Fruit fly (Drosophila melanogaster) whole organism, embryonic: ENCODE results near the gene Rcd2.

Source experiments
- Atf-2 ChIP-seq: fragments of 200-800 bp; sonication (Bioruptor generic); optimal IDR thresholded peaks from 2 replicates; lab custom pipeline; 2016; ENCODE audit warnings: missing biosample characterization, missing genetic modification characterization
- B-H1 ChIP-seq: fragments of 200-800 bp; sonication (Bioruptor generic); IDR thresholded peaks from 3 replicates; pipeline ENCODE4 v1.3.6; 2022; ENCODE audit warnings: missing biosample characterization, missing genetic modification characterization
- CG10431 ChIP-seq: fragments of 200-800 bp; sonication (Bioruptor generic); optimal IDR thresholded peaks from 3 replicates; lab custom pipeline; 2018; ENCODE audit warnings: missing biosample characterization, mild to moderate bottlenecking, missing genetic modification characterization
- CG11456 ChIP-seq: fragments of 200-800 bp; sonication (Bioruptor generic); IDR thresholded peaks from 3 replicates; pipeline ENCODE4 v1.3.6; 2022; ENCODE audit warnings: missing biosample characterization, missing genetic modification characterization
- CG11504 ChIP-seq: fragments of 200-800 bp; sonication (Bioruptor generic); optimal IDR thresholded peaks from 3 replicates; lab custom pipeline; 2019; ENCODE audit warnings: missing biosample characterization, mild to moderate bottlenecking, missing genetic modification characterization, moderate library complexity
- CG11723 ChIP-seq: fragments of 200-800 bp; sonication (Bioruptor generic); optimal IDR thresholded peaks from 2 replicates; lab custom pipeline; 2017; ENCODE audit warnings: missing biosample characterization, mild to moderate bottlenecking, missing genetic modification characterization
- CG1233 ChIP-seq: fragments of 200-800 bp; sonication (Bioruptor generic); optimal IDR thresholded peaks from 4 replicates; lab custom pipeline; 2018; ENCODE audit warnings: missing biosample characterization, mild to moderate bottlenecking, missing genetic modification characterization
- CG14441 ChIP-seq: fragments of 200-800 bp; sonication (Bioruptor generic); IDR thresholded peaks from 2 replicates; pipeline ENCODE4 v1.3.6; 2022; ENCODE audit warnings: missing biosample characterization, missing genetic modification characterization
- CG1602 ChIP-seq: fragments of 200-800 bp; sonication (Bioruptor generic); optimal IDR thresholded peaks from 3 replicates; lab custom pipeline; 2016; ENCODE audit warnings: missing biosample characterization, missing genetic modification characterization
- CG17328 ChIP-seq: fragments of 200-800 bp; sonication (Bioruptor generic); IDR thresholded peaks from 2 replicates; pipeline ENCODE4 v1.3.6; 2022; ENCODE audit warnings: missing biosample characterization, missing genetic modification characterization
- CG2875 ChIP-seq: fragments of 200-800 bp; sonication (Bioruptor generic); optimal IDR thresholded peaks from 2 replicates; lab custom pipeline; 2017; ENCODE audit warnings: missing biosample characterization, mild to moderate bottlenecking, missing genetic modification characterization, missing genetic modification reagents
- CG30020 ChIP-seq: fragments of 200-800 bp; optimal IDR thresholded peaks from 2 replicates; lab custom pipeline; 2019; ENCODE audit warnings: missing biosample characterization, mild to moderate bottlenecking, missing genetic modification characterization, moderate library complexity
- CG6272 ChIP-seq: fragments of 200-800 bp; sonication (Bioruptor generic); IDR thresholded peaks from 2 replicates; pipeline ENCODE4 v1.3.6; 2022; ENCODE audit warnings: missing biosample characterization, missing genetic modification characterization
- CG7357 ChIP-seq: fragments of 200-800 bp; sonication (Bioruptor generic); IDR thresholded peaks from 3 replicates; pipeline ENCODE4 v1.3.6; 2022; ENCODE audit warnings: missing biosample characterization, missing genetic modification characterization
- CG8281 ChIP-seq: fragments of 200-800 bp; sonication (Bioruptor generic); optimal IDR thresholded peaks from 2 replicates; lab custom pipeline; 2018; ENCODE audit warnings: missing biosample characterization, mild to moderate bottlenecking, missing genetic modification characterization, moderate library complexity
- CG8359 ChIP-seq: fragments of 200-800 bp; sonication (Bioruptor generic); optimal IDR thresholded peaks from 2 replicates; lab custom pipeline; 2017; ENCODE audit warnings: missing biosample characterization, mild to moderate bottlenecking, missing genetic modification characterization, borderline replicate concordance
- CG8924 ChIP-seq: fragments of 200-800 bp; optimal IDR thresholded peaks from 3 replicates; lab custom pipeline; 2019; ENCODE audit warnings: missing biosample characterization, mild to moderate bottlenecking, missing genetic modification characterization, moderate library complexity
- Chrac-16 ChIP-seq: fragments of 200-800 bp; sonication (Bioruptor generic); optimal IDR thresholded peaks from 3 replicates; lab custom pipeline; 2016; ENCODE audit warnings: missing biosample characterization, missing genetic modification characterization
- CkIIα-i1 ChIP-seq: fragments of 200-800 bp; sonication (Bioruptor generic); IDR thresholded peaks from 2 replicates; pipeline ENCODE4 v1.3.6; 2022; ENCODE audit warnings: missing biosample characterization, missing genetic modification characterization
- Dfd ChIP-seq, 2 experiments: fragments of >200 bp; optimal IDR thresholded peaks; 2 replicates each; lab custom pipeline; 2017; ENCODE audit warnings: missing biosample characterization in 2 of 2, missing genetic modification characterization in 2 of 2
- Dip3 ChIP-seq: fragments of 200-800 bp; sonication (Bioruptor generic); optimal IDR thresholded peaks from 3 replicates; lab custom pipeline; 2016; ENCODE audit warnings: missing biosample characterization, missing genetic modification characterization
- H15 ChIP-seq: fragments of 200-800 bp; sonication (Bioruptor generic); IDR thresholded peaks from 3 replicates; pipeline ENCODE4 v1.3.6; 2022; ENCODE audit warnings: missing biosample characterization, missing genetic modification characterization
- HmgD ChIP-seq: fragments of 200-800 bp; sonication (Bioruptor generic); optimal IDR thresholded peaks from 3 replicates; lab custom pipeline; 2016; ENCODE audit warnings: missing biosample characterization, missing genetic modification characterization
- Hr3 ChIP-seq: fragments of 200-800 bp; sonication (Bioruptor generic); optimal IDR thresholded peaks from 3 replicates; lab custom pipeline; 2016; ENCODE audit warnings: missing biosample characterization, missing genetic modification characterization
- Hr51 ChIP-seq, 2 experiments: fragments of 200-800 bp; sonication (Bioruptor generic); optimal IDR thresholded peaks; 2 replicates in 1 of 2; 3 replicates in 1 of 2; lab custom pipeline; 2016 to 2018; ENCODE audit warnings: missing biosample characterization in 2 of 2, missing genetic modification characterization in 2 of 2, mild to moderate bottlenecking in 1 of 2, moderate library complexity in 1 of 2
- Lim3 ChIP-seq: fragments of 200-800 bp; sonication (Bioruptor generic); IDR thresholded peaks from 2 replicates; pipeline ENCODE4 v1.3.6; 2022; ENCODE audit warnings: missing biosample characterization, missing genetic modification characterization
- Med ChIP-seq: fragments of 200-800 bp; sonication (Bioruptor generic); peaks from one replicate; lab custom pipeline; 2016; ENCODE audit warnings: missing biosample characterization, missing genetic modification characterization, mild to moderate bottlenecking, inconsistent platforms, moderate library complexity
- NC2α ChIP-seq: fragments of 200-800 bp; sonication (Bioruptor generic); optimal IDR thresholded peaks from 2 replicates; lab custom pipeline; 2016; ENCODE audit warnings: missing biosample characterization, missing genetic modification characterization
- NFAT ChIP-seq: fragments of 200-800 bp; sonication (Bioruptor generic); IDR thresholded peaks from 2 replicates; pipeline ENCODE4 v1.3.6; 2022; ENCODE audit warnings: missing biosample characterization, missing genetic modification characterization
- Optix ChIP-seq: fragments of 200-800 bp; sonication (Bioruptor generic); IDR thresholded peaks from 3 replicates; pipeline ENCODE4 v1.3.6; 2022; ENCODE audit warnings: missing biosample characterization, missing genetic modification characterization
- Sox100B ChIP-seq: fragments of 200-800 bp; sonication (Bioruptor generic); optimal IDR thresholded peaks from 3 replicates; lab custom pipeline; 2018; ENCODE audit warnings: missing biosample characterization, mild to moderate bottlenecking, missing genetic modification characterization
- Sox102F ChIP-seq: fragments of 200-800 bp; sonication (Bioruptor generic); optimal IDR thresholded peaks from 2 replicates; lab custom pipeline; 2018; ENCODE audit warnings: missing biosample characterization, mild to moderate bottlenecking, missing genetic modification characterization, moderate library complexity
- Stat92E ChIP-seq, 3 experiments: fragments of >200 bp in 2 of 3; fragments of 200-800 bp in 1 of 3; sonication (Bioruptor generic) in 1 of 3; optimal IDR thresholded peaks; 2 replicates each; lab custom pipeline; 2017 to 2019; ENCODE audit warnings: missing biosample characterization in 3 of 3, missing genetic modification characterization in 3 of 3, mild to moderate bottlenecking in 1 of 3, moderate library complexity in 1 of 3
- Xrp1 ChIP-seq: fragments of 200-800 bp; sonication (Bioruptor generic); IDR thresholded peaks from 2 replicates; pipeline ENCODE4 v1.3.6; 2022; ENCODE audit warnings: missing biosample characterization, missing genetic modification characterization
- al ChIP-seq: fragments of 200-800 bp; sonication (Bioruptor generic); IDR thresholded peaks from 2 replicates; pipeline ENCODE4 v1.3.6; 2022; ENCODE audit warnings: missing biosample characterization, missing genetic modification characterization
- chif ChIP-seq, 2 experiments: fragments of 200-800 bp; sonication (Bioruptor generic); optimal IDR thresholded peaks; 3 replicates each; lab custom pipeline; 2016; ENCODE audit warnings: missing biosample characterization in 2 of 2, missing genetic modification characterization in 2 of 2
- da ChIP-seq: fragments of 200-800 bp; sonication (Bioruptor generic); optimal IDR thresholded peaks from 2 replicates; lab custom pipeline; 2016; ENCODE audit warnings: missing biosample characterization, missing genetic modification characterization
- danr ChIP-seq: fragments of 200-800 bp; sonication (Bioruptor generic); IDR thresholded peaks from 2 replicates; pipeline ENCODE4 v1.3.6; 2022; ENCODE audit warnings: missing biosample characterization, missing genetic modification characterization
- esg ChIP-seq: fragments of 200-800 bp; sonication (Bioruptor generic); conservative IDR thresholded peaks from 2 replicates; pipeline ENCODE4 v1.3.6; 2022; ENCODE audit warnings: missing biosample characterization, missing genetic modification characterization
- eyg ChIP-seq: fragments of 200-800 bp; sonication (Bioruptor generic); optimal IDR thresholded peaks from 3 replicates; lab custom pipeline; 2016; ENCODE audit warnings: missing biosample characterization, missing genetic modification characterization
- fru ChIP-seq: fragments of >200 bp; optimal IDR thresholded peaks from 2 replicates; lab custom pipeline; 2017
- grn ChIP-seq: fragments of 200-800 bp; sonication (Bioruptor generic); optimal IDR thresholded peaks from 3 replicates; lab custom pipeline; 2017; ENCODE audit warnings: missing biosample characterization, missing genetic modification characterization
- kah ChIP-seq: fragments of 200-800 bp; sonication (Bioruptor generic); optimal IDR thresholded peaks from 2 replicates; lab custom pipeline; 2018; ENCODE audit warnings: missing biosample characterization, mild to moderate bottlenecking, missing genetic modification characterization
- phol ChIP-seq: fragments of 200-800 bp; sonication (Bioruptor generic); optimal IDR thresholded peaks from 3 replicates; lab custom pipeline; 2018; ENCODE audit warnings: missing biosample characterization, mild to moderate bottlenecking, missing genetic modification characterization, moderate library complexity
- shn ChIP-seq: fragments of 200-800 bp; sonication (Bioruptor generic); optimal IDR thresholded peaks from 3 replicates; lab custom pipeline; 2016; ENCODE audit warnings: missing biosample characterization, missing genetic modification characterization
- slou ChIP-seq: fragments of 200-800 bp; sonication (Bioruptor generic); optimal IDR thresholded peaks from 3 replicates; lab custom pipeline; 2016; ENCODE audit warnings: missing biosample characterization, missing genetic modification characterization
- ttk ChIP-seq: fragments of 200-800 bp; sonication (Bioruptor generic); IDR thresholded peaks from 2 replicates; pipeline ENCODE4 v2.1.2; 2022; ENCODE audit warnings: missing biosample characterization, missing genetic modification characterization
- tx ChIP-seq: fragments of 200-800 bp; sonication (Bioruptor generic); optimal IDR thresholded peaks from 2 replicates; lab custom pipeline; 2016; ENCODE audit warnings: missing biosample characterization, missing genetic modification characterization
- vfl ChIP-seq: fragments of 200-800 bp; sonication (Bioruptor generic); optimal IDR thresholded peaks from 2 replicates; lab custom pipeline; 2016; ENCODE audit warnings: missing biosample characterization, missing genetic modification characterization

The Rcd2 gene

DNA sequence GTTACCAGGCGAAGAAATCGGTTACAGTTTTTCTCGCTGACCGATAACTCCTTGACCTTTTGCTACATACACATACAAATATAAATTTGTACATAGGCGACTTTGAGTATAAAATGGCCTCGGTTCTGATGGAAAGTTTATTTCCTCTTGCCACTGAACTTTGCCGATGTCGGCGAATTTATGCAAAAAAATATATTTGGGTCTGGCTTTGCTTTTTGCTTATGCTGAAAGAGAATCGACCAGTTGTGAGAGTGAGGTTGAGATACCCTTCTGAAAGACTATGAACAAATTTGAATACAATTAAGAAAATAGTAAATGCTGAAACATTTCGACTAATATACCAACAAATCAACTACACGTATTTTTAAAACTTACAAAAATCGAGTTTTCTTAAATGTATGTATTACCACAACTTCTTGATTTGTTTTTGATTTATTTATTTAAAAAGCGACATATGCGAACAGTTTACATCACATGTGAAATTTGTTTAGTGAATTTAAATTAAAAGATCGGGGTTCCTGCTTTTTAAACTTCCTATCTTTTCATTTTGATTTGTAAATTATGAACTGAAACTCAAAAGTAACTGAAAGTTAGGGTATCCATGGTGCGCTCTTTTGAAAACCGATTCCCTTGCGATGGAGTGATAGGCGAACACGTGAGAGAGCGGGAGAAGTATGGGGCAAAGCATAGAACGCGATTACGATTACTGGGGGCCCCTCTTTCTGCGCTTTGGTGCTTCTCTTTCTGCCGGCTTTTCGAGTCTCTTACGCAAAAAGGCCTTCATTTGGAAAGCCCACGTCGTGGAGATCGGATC, 30.9 kb downstream of the Rcd2 start (continued):
- TF ChIP-seq Hr51 (GFP tag; optimal IDR thresholded peaks at IDR 0.05; lab: Kevin White, UChicago) (peak; percentile 58 to 84), chif (GFP tag; optimal IDR thresholded peaks at IDR 0.05; lab: Kevin White, UChicago) (peak; percentile 57 to 67), phol (tag; lab: Kevin White, UChicago) (peak; percentile 75), CG8924 (tag; lab: Kevin White, UChicago) (peak; percentile 90), tx (GFP tag; lab: Kevin White, UChicago) (peak; percentile 21), H15 (GFP tag; lab: Robert Waterston, UW) (no peak), CG1233 (peak; percentile 79), CG2875 (GFP tag; lab: Kevin White, UChicago) (peak; percentile 75), CG10431 (GFP tag; lab: Kevin White, UChicago) (peak; percentile 60), ttk (GFP tag; lab: Robert Waterston, UW) (peak; percentile 13; the same call in 1 of the 2 replicates), CG30020 (peak; percentile 43), Hr3 (peak; percentile 65), CG14441 (GFP tag; lab: Robert Waterston, UW) (0 out of 2 replicates have a peak, but pooled peaks have one; percentile 13), CG6272 (no peak), CG1602 (GFP tag; lab: Kevin White, UChicago) (peak; percentile 60), al (GFP tag; lab: Robert Waterston, UW) (peak; percentile 53), Chrac-16 (GFP tag; lab: Kevin White, UChicago) (peak; percentile 57), shn (GFP tag; lab: Kevin White, UChicago) (peak; percentile 74), CG8359 (GFP tag; lab: Kevin White, UChicago) (peak; percentile 18), NC2α (GFP tag; lab: Kevin White, UChicago) (peak; percentile 25), CG11723 (GFP tag; lab: Kevin White, UChicago) (peak; percentile 41), vfl (GFP tag; lab: Kevin White, UChicago) (peak; percentile 58), Med (GFP tag; lab: Kevin White, UChicago) (peak; percentile 88), CG11456 (GFP tag; lab: Robert Waterston, UW) (peak; percentile 56; the same call in 2 of the 3 replicates), fru (no peak), Stat92E (GFP tag; optimal IDR thresholded peaks at IDR 0.05; lab: Kevin White, UChicago) (peak in 1 of 3 experiments; percentile 68), eyg (GFP tag; lab: Kevin White, UChicago) (peak; percentile 35), esg (GFP tag; lab: Robert Waterston, UW) (peak; percentile 37; the same call in 1 of the 2 replicates), slou (GFP tag; lab: Kevin White, UChicago) (peak; percentile 28), CG7357 (GFP tag; lab: Robert Waterston, UW) (0 out of 3 replicates have a peak, but pooled peaks have one; percentile 31), da (GFP tag; lab: Kevin White, UChicago) (no peak), Sox102F (GFP tag; lab: Kevin White, UChicago) (peak; percentile 72), kah (GFP tag; lab: Kevin White, UChicago) (peak; percentile 35), CkIIα-i1 (GFP tag; lab: Robert Waterston, UW) (no peak), CG8281 (tag; lab: Kevin White, UChicago) (peak; percentile 50), Xrp1 (0 out of 2 replicates have a peak, but pooled peaks have one; percentile 54), Atf-2 (GFP tag; lab: Kevin White, UChicago) (peak; percentile 67), HmgD (GFP tag; lab: Kevin White, UChicago) (no peak), Dip3 (GFP tag; lab: Kevin White, UChicago) (peak; percentile 64), Dfd (GFP tag; optimal IDR thresholded peaks at IDR 0.05; lab: Kevin White, UChicago) (no peak), grn (GFP tag; lab: Kevin White, UChicago) (peak; percentile 88), Sox100B (peak; percentile 88), NFAT (peak; percentile 19; the same call in 1 of the 2 replicates), CG17328 (GFP tag; lab: Robert Waterston, UW) (peak; percentile 25; the same call in 1 of the 2 replicates), Optix (GFP tag; lab: Robert Waterston, UW) (no peak), Lim3 (GFP tag; lab: Robert Waterston, UW) (no peak), danr (GFP tag; lab: Robert Waterston, UW) (no peak), B-H1 (GFP tag; lab: Robert Waterston, UW) (no peak; the same call in 2 of the 3 replicates), CG11504 (tag; lab: Kevin White, UChicago) (peak; percentile 85)
